Worm (Caenorhabditis elegans) whole organism, L4/young adult: ENCODE data around the gene Y82E9BL.18.
"Not testable (repeated sequence)": the region's sequence is repeated elsewhere in the genome, so short reads cannot be mapped to it uniquely, and the experiment has no call there.

Experiments used
- W03F9.2 ChIP-seq: fragments of 150-350 bp; optimal IDR thresholded peaks from 2 replicates; lab custom pipeline; 2014; ENCODE audit warnings: missing biosample characterization, missing genetic modification characterization
- dao-5 ChIP-seq: sonication (generic microtip); optimal IDR thresholded peaks from 2 replicates; lab custom pipeline; 2016; ENCODE audit warnings: missing genotype, missing genetic modification characterization, moderate library complexity, missing compliant biosample characterization
- him-1 ChIP-seq: sonication (generic microtip); optimal IDR thresholded peaks from 2 replicates; lab custom pipeline; 2016; ENCODE audit warnings: missing genotype, missing genetic modification reagents, missing genetic modification characterization, missing compliant biosample characterization

ce11 chrIII:1357973-1358372 lies 31.4 kb downstream of the Y82E9BL.18 start, which contains the start of gene Y82E9BR.8:
- TF ChIP-seq him-1 (tag; lab: Kevin White, UChicago); dao-5; W03F9.2 (tag; lab: Kevin White, UChicago): not testable (repeated sequence)
